Fruit fly (Drosophila melanogaster) S2 (cell line): ENCODE results near the gene CG43407.

Source experiments
- CG8478 ChIP-seq: fragments of >200 bp; optimal IDR thresholded peaks from 2 replicates; lab custom pipeline; 2018
- CTCF ChIP-seq, 2 experiments: fragments of >200 bp; optimal IDR thresholded peaks; 2 replicates each; lab custom pipeline; 2018

DNA sequence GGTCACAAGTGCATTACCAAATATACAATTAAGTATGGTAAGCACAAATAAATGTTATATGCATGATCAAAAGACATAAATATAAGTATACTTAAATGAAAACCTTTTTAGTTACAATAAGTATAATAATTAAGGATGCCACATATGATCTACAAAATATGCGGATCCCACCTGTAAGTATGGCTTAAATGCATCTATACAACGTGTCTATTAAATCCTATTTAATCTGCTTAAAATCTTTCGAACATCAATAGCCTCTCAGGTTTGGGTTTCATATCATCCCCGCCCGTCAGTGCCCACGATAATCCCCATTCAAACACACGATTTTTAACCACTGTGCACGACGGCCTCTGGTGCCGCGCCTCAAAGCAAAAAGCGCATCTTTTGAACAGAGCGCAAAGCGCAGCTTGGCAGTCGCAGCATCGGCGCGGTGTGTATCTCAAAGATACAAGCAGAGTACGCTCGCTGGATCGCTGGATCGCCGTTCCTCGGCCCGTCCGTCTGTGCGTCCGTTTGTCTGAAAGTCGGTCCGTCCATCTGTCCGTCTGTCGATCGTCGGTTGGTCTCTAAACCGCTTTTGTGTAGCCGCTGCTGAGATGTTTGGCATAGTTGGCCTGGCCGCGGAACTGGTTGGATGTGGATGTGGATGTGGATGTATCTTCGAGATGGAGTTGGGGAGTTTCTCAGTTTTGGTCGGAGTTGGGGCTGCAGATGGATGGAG is 11.4 kb downstream of the CG43407 start:
- TF ChIP-seq CTCF (optimal IDR thresholded peaks at IDR 0.05; lab: Kevin White, UChicago) (no peak), CG8478 (lab: Kevin White, UChicago) (no peak)
